Fruit fly (Drosophila melanogaster) whole organism: ENCODE results near the gene CG7523.

Experiments used
- CG8478 ChIP-seq: fragments of >200 bp; optimal IDR thresholded peaks from 2 replicates; lab custom pipeline; 2018; ENCODE audit warnings: inconsistent platforms
- Dll ChIP-seq: fragments of >200 bp; optimal IDR thresholded peaks from 2 replicates; lab custom pipeline; 2017
- EcR ChIP-seq, 2 experiments: fragments of >200 bp; optimal IDR thresholded peaks; 2 replicates each; lab custom pipeline; 2017; ENCODE audit warnings: missing biosample characterization in 2 of 2, missing genetic modification characterization in 2 of 2, missing genetic modification reagents in 2 of 2
- usp ChIP-seq: fragments of >200 bp; optimal IDR thresholded peaks from 2 replicates; lab custom pipeline; 2017; ENCODE audit warnings: missing biosample characterization, missing genetic modification characterization, mixed read lengths

- TF ChIP-seq usp (no peak), CG8478 (lab: Kevin White, UChicago) (no peak), Dll (lab: Kevin White, UChicago) (no peak), EcR (GFP tag; optimal IDR thresholded peaks at IDR 0.05; lab: Kevin White, UChicago) (no peak)
Observed at dm6 chr3R:17670857-17671336, at the start of gene CG7523, which contains the start of gene Mps1.
